Worm (Caenorhabditis elegans) whole organism, young adult: ENCODE results near the gene ZK1098.6.
"Not testable (repeated sequence)": the region's sequence is repeated elsewhere in the genome, so short reads cannot be mapped to it uniquely, and the experiment has no call there.

Source experiments
- aptf-3 ChIP-seq: fragments of 200-800 bp; sonication (Bioruptor generic); IDR thresholded peaks from 2 replicates; pipeline ENCODE4 v1.3.6; 2022; ENCODE audit warnings: missing genetic modification characterization, missing compliant biosample characterization
- dpff-1 ChIP-seq: sonication (generic microtip); optimal IDR thresholded peaks from 2 replicates; lab custom pipeline; 2017; ENCODE audit warnings: mild to moderate bottlenecking, missing genetic modification characterization, missing compliant biosample characterization
- lir-1 ChIP-seq: fragments of 200-800 bp; sonication (Bioruptor generic); conservative IDR thresholded peaks from 2 replicates; pipeline ENCODE4 v1.3.6; 2022; ENCODE audit warnings: missing genetic modification reagents, missing genetic modification characterization, missing compliant biosample characterization
- snpc-1.1 ChIP-seq: sonication (generic microtip); optimal IDR thresholded peaks from 2 replicates; lab custom pipeline; 2017; ENCODE audit warnings: missing genetic modification characterization, mild to moderate bottlenecking, missing compliant biosample characterization, antibody characterized with exemption, moderate library complexity, missing genotype, missing genetic modification reagents; ENCODE audit not compliant: insufficient read depth
- ztf-28 ChIP-seq: fragments of 200-800 bp; sonication (Bioruptor generic); IDR thresholded peaks from 2 replicates; pipeline ENCODE4 v1.3.6; 2022; ENCODE audit warnings: missing genetic modification reagents, missing genetic modification characterization, missing compliant biosample characterization

- TF ChIP-seq aptf-3 (GFP tag; lab: Robert Waterston, UW); ztf-28; snpc-1.1 (tag; lab: Kevin White, UChicago); lir-1 (GFP tag; lab: Robert Waterston, UW); dpff-1 (tag; lab: Kevin White, UChicago): not testable (repeated sequence)
Measured at ce11 chrIII:9534193-9534592, 7.2 kb downstream of the ZK1098.6 start.
